Worm (Caenorhabditis elegans) whole organism, young adult: Measurements from ENCODE around the gene fbxa-4.

ENCODE experiments used
- F37B4.10 ChIP-seq: fragments of 200-800 bp; sonication (Bioruptor generic); IDR thresholded peaks from 2 replicates; pipeline ENCODE4 v1.3.6; 2022; ENCODE audit warnings: missing genetic modification characterization, missing compliant biosample characterization
- Y79H2A.3 ChIP-seq: fragments of 200-800 bp; sonication (Bioruptor generic); conservative IDR thresholded peaks from 2 replicates; pipeline ENCODE4 v1.3.6; 2022; ENCODE audit warnings: missing genetic modification reagents, missing genetic modification characterization, missing compliant biosample characterization
- dpff-1 ChIP-seq: sonication (generic microtip); optimal IDR thresholded peaks from 2 replicates; lab custom pipeline; 2017; ENCODE audit warnings: mild to moderate bottlenecking, missing genetic modification characterization, missing compliant biosample characterization
- efl-1 ChIP-seq: fragments of 150-350 bp; optimal IDR thresholded peaks from 2 replicates; lab custom pipeline; 2014; ENCODE audit warnings: missing biosample characterization, missing genetic modification reagents, missing genetic modification characterization
- egl-44 ChIP-seq: fragments of 200-800 bp; sonication (Bioruptor generic); IDR thresholded peaks from 2 replicates; pipeline ENCODE4 v1.3.6; 2022; ENCODE audit warnings: missing genetic modification reagents, missing genetic modification characterization, missing compliant biosample characterization
- nfya-1 ChIP-seq: sonication (generic microtip); optimal IDR thresholded peaks from 2 replicates; lab custom pipeline; 2017; ENCODE audit warnings: antibody characterized with exemption, missing compliant biosample characterization, missing genetic modification characterization, borderline replicate concordance; ENCODE audit not compliant: insufficient read depth
- tbx-9 ChIP-seq: sonication (generic microtip); optimal IDR thresholded peaks from 2 replicates; lab custom pipeline; 2016; ENCODE audit warnings: borderline replicate concordance, missing genetic modification characterization, inconsistent platforms, missing compliant biosample characterization
- unc-130 ChIP-seq: sonication (generic microtip); optimal IDR thresholded peaks from 2 replicates; lab custom pipeline; 2016; ENCODE audit warnings: missing genetic modification reagents, missing genetic modification characterization, missing compliant biosample characterization
- zim-3 ChIP-seq: sonication (generic microtip); optimal IDR thresholded peaks from 2 replicates; lab custom pipeline; 2017; ENCODE audit warnings: mild to moderate bottlenecking, missing genetic modification characterization, moderate library complexity, missing compliant biosample characterization
- ztf-26 ChIP-seq: sonication (generic microtip); optimal IDR thresholded peaks from 2 replicates; lab custom pipeline; 2017; ENCODE audit warnings: missing genetic modification characterization, missing compliant biosample characterization

DNA sequence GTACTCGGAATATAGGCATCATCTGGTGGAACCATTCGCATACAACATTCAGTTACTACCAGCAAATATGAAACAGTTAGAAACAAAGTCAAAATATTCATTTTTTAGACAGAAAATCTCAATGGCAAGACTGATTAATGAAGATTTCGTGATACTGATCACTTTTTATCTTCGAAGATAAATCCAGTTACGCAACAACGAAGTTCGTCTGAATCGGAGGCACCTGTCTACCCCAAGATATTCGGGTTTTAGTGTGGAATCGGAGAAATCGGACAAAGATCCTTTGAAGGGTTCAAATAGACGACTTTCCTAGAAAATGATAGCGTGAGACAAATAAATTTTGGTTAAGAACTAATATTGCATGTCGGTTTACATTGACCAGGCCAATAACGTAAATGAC is 19.5 kb downstream of the fbxa-4 start, which contains the start of gene F16G10.13:
- TF ChIP-seq Y79H2A.3 (GFP tag; lab: Robert Waterston, UW) (no peak), zim-3 (no peak), tbx-9 (no peak), ztf-26 (tag; lab: Kevin White, UChicago) (no peak), efl-1 (no peak), egl-44 (GFP tag; lab: Robert Waterston, UW) (no peak), dpff-1 (tag; lab: Kevin White, UChicago) (no peak), F37B4.10 (no peak), unc-130 (GFP tag; lab: Kevin White, UChicago) (no peak), nfya-1 (tag; lab: Kevin White, UChicago) (no peak)
